Worm (Caenorhabditis elegans): ENCODE data around the gene msp-19.
"Not testable (repeated sequence)": the region's sequence is repeated elsewhere in the genome, so short reads cannot be mapped to it uniquely, and the experiment has no call there.

Gene msp-19

DNA sequence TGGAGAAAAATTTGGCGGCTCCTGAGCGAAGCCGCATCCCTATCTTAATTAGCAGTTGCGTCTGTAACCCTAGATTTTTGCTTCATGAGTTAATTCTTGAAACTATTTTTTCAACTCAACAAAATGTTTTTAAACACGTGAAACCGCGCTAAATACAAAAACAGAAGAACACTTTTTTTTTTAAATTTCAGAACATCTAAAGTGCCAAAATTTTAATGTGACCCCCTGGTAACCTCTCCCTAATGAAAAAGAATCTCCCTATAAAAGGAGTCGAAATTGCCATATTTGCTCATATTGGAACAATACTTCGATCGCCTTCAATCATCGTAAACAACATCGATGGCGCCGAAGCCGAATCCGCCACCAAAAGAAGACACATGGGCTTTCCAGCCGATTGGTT, 33.8 kb upstream of the msp-19 start, which contains the start of gene nsph-4.1:
Gene nsph-4.1, plus strand, starts transcription at position 301 of the 400 bp plus-strand sequence.
- not testable (repeated sequence) for TF ChIP-seq hlh-26 (GFP tag; conservative IDR thresholded peaks at IDR 0.05); unc-130 (GFP tag; optimal IDR thresholded peaks at IDR 0.05); sea-2 (GFP tag; IDR thresholded peaks at IDR 0.05)

DNA sequence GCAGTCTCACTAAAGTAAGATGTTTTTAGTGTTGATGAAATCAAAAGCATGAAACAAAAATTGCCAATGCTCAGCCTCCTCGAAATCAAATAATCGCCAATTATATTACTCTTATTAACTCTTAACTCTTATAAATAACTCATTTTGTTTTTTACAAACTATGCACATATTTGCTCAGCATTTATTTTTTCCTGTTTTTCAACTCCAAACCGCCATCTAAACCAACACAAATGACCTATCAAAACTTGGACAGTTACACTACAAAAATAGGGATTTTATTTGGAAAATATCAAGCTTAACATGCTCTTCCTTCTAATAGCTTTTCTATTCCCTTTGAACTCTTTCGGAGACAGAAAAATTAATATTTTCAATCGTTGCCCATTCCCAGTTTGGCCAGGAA, 31.8 kb upstream of the msp-19 start, which contains the start of gene thn-6:
Gene thn-6, plus strand, starts transcription at position 301 of the 400 bp plus-strand sequence.
- TF ChIP-seq somi-1 (GFP tag; optimal IDR thresholded peaks at IDR 0.05) (no peak), madf-6 (GFP tag; IDR thresholded peaks at IDR 0.05) (no peak), attf-6 (GFP tag; IDR thresholded peaks at IDR 0.05) (no peak), efl-1 (GFP tag; optimal IDR thresholded peaks at IDR 0.05) (no peak), nhr-27 (tag; optimal IDR thresholded peaks at IDR 0.05) (no peak), rpc-1 (optimal IDR thresholded peaks at IDR 0.05) (no peak), rpc-1 (tag; optimal IDR thresholded peaks at IDR 0.05) (no peak), F22D6.2 (tag; optimal IDR thresholded peaks at IDR 0.05) (no peak), ekl-4 (GFP tag; IDR thresholded peaks at IDR 0.05) (no peak), ztf-28 (GFP tag; IDR thresholded peaks at IDR 0.05) (no peak), ama-1 (optimal IDR thresholded peaks at IDR 0.05) (no peak), ama-1 (GFP tag; optimal IDR thresholded peaks at IDR 0.05) (no peak), madf-8 (GFP tag; conservative IDR thresholded peaks at IDR 0.05) (no peak), ceh-91 (GFP tag; IDR thresholded peaks at IDR 0.05) (no peak), dpff-1 (tag; optimal IDR thresholded peaks at IDR 0.05) (no peak), attf-3 (GFP tag; conservative IDR thresholded peaks at IDR 0.05) (no peak)

DNA sequence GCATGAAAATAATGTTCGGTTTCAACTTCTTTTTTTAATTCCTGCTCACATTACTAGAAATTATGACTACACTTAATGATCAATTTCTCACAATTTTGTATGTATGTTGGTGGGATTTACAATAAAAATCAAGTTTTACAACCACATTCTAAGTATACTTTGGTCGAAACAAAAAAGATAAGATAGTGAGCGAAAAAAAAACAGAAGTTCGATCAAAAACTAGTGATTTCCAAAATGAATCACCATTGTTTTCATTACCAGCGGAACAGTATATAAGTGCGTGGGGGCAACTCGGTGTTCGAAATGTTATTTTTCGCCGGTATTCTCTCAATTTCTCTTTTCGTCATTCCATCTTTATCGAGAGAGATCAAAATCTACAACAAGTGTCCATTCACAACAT, 29.9 kb upstream of the msp-19 start, which contains the start of gene thn-5:
Gene thn-5, plus strand, starts transcription at position 301 of the 400 bp plus-strand sequence.
- TF ChIP-seq gei-17 (GFP tag; optimal IDR thresholded peaks at IDR 0.05): no peak
- no peak for TF ChIP-seq F10E7.11 (tag; optimal IDR thresholded peaks at IDR 0.05)
- no peak for TF ChIP-seq lin-54 (GFP tag; optimal IDR thresholded peaks at IDR 0.05)
- TF ChIP-seq lir-1 (GFP tag; conservative IDR thresholded peaks at IDR 0.05): no peak
- no peak for TF ChIP-seq lin-35 (GFP tag; optimal IDR thresholded peaks at IDR 0.05)
- TF ChIP-seq aptf-2 (GFP tag; conservative IDR thresholded peaks at IDR 0.05): no peak
- TF ChIP-seq F37B4.10 (GFP tag; IDR thresholded peaks at IDR 0.05): no peak
- no peak for TF ChIP-seq Y67H2A.10 (GFP tag; conservative IDR thresholded peaks at IDR 0.05)
- TF ChIP-seq somi-1 (GFP tag; optimal IDR thresholded peaks at IDR 0.05): no peak
- TF ChIP-seq nhr-120 (GFP tag; IDR thresholded peaks at IDR 0.05): no peak

DNA sequence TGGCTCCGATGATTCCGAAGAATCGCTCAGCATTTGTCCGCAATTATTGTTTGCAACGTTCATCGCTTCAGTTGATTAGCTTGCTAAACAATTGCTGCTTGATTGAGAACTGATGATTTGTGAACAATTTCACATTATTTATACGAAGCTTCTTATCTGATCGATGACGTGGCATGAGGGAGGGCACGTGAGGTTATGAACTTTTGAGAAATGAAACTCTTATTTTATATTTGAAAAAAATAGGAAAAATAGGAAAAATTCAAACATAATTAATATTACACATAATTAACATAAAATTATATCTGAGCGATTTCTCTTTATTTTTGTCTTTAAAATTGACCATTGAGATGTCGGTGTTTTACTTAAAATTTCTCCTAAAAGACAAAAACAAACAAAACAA, 5.7 kb upstream of the msp-19 start, which contains the start of gene F36H12.10:
Gene F36H12.10, minus strand, starts transcription at position 101 of the 400 bp plus-strand sequence.
- TF ChIP-seq repo-1 (tag; optimal IDR thresholded peaks at IDR 0.05); C17E4.6 (GFP tag; IDR thresholded peaks at IDR 0.05); ztf-18 (tag; optimal IDR thresholded peaks at IDR 0.05): not testable (repeated sequence)

DNA sequence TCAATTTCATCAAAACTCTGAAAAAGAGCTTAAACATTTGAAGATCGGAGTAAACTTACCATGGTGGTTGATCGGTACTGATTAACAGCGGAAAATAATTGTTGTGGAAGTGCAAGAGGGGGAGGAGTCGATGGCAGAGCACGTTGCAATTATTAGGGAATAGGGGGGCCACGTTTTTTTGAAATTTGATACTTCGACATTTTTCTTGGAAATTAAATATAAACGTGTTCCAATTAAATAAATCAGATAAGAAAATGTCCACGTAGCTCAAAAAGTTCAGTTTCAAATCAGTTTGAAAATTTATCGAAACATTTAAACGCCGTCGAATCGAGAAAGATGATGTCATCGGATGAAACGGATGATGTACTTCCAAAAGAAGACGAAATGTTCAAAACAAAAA, 3.7 kb upstream of the msp-19 start, which contains the start of gene F36H12.9:
Gene F36H12.9, plus strand, starts transcription at position 301 of the 400 bp plus-strand sequence.
- not testable (repeated sequence) for TF ChIP-seq hrde-1 (tag; optimal IDR thresholded peaks at IDR 0.05; ENCODE audit: borderline replicate concordance); T26A5.8 (tag; optimal IDR thresholded peaks at IDR 0.05); madf-6 (GFP tag; IDR thresholded peaks at IDR 0.05)
